Fruit fly (Drosophila melanogaster): ENCODE results near the gene RabX2.

- TF ChIP-seq CG8478 (optimal IDR thresholded peaks at IDR 0.05) (no peak), CTCF (optimal IDR thresholded peaks at IDR 0.05) (no peak)
Measured at dm6 chrX:10369315-10369714, 47.9 kb upstream of the RabX2 start.
